Fruit fly (Drosophila melanogaster) whole organism, embryonic: ENCODE results near the gene DENR.

ENCODE experiments used
- Bdp1 ChIP-seq: fragments of 200-800 bp; sonication (Bioruptor generic); optimal IDR thresholded peaks from 3 replicates; lab custom pipeline; 2016; ENCODE audit warnings: missing biosample characterization, missing genetic modification characterization
- CG11696 ChIP-seq: fragments of 200-800 bp; sonication (Bioruptor generic); IDR thresholded peaks from 2 replicates; pipeline ENCODE4 v1.3.6; 2022; ENCODE audit warnings: missing biosample characterization, missing genetic modification characterization
- CG12299 ChIP-seq: fragments of 200-800 bp; sonication (Bioruptor generic); optimal IDR thresholded peaks from 2 replicates; lab custom pipeline; 2018; ENCODE audit warnings: missing biosample characterization, mild to moderate bottlenecking, missing genetic modification characterization
- CG14710 ChIP-seq: fragments of 200-800 bp; sonication (Bioruptor generic); optimal IDR thresholded peaks from 3 replicates; lab custom pipeline; 2019; ENCODE audit warnings: missing biosample characterization, mild to moderate bottlenecking, missing genetic modification characterization, moderate library complexity
- CG14965 ChIP-seq: fragments of 200-800 bp; sonication (Bioruptor generic); optimal IDR thresholded peaks from 2 replicates; lab custom pipeline; 2016; ENCODE audit warnings: missing biosample characterization, missing genetic modification characterization, borderline replicate concordance
- CG15073 ChIP-seq: fragments of 200-800 bp; sonication (Bioruptor generic); optimal IDR thresholded peaks from 2 replicates; lab custom pipeline; 2016; ENCODE audit warnings: missing biosample characterization, missing genetic modification characterization
- CG15479 ChIP-seq: fragments of 200-800 bp; sonication (Bioruptor generic); optimal IDR thresholded peaks from 3 replicates; lab custom pipeline; 2019; ENCODE audit warnings: missing biosample characterization, mild to moderate bottlenecking, missing genetic modification characterization, moderate library complexity
- CG18011 ChIP-seq: fragments of 200-800 bp; sonication (Bioruptor generic); optimal IDR thresholded peaks from 2 replicates; lab custom pipeline; 2017; ENCODE audit warnings: missing biosample characterization, missing genetic modification characterization, mild to moderate bottlenecking, moderate library complexity, missing genotype
- CG32767 ChIP-seq: fragments of 200-800 bp; sonication (Bioruptor generic); IDR thresholded peaks from 2 replicates; pipeline ENCODE4 v1.3.6; 2022; ENCODE audit warnings: missing biosample characterization, missing genetic modification characterization
- CG33213 ChIP-seq: fragments of 200-800 bp; sonication (Bioruptor generic); optimal IDR thresholded peaks from 3 replicates; lab custom pipeline; 2016; ENCODE audit warnings: missing biosample characterization, missing genetic modification characterization
- CG34376 ChIP-seq: fragments of 200-800 bp; sonication (Bioruptor generic); optimal IDR thresholded peaks from 2 replicates; lab custom pipeline; 2018; ENCODE audit warnings: missing biosample characterization, mild to moderate bottlenecking, missing genetic modification characterization
- CG42726 ChIP-seq: fragments of 200-800 bp; sonication (Bioruptor generic); IDR thresholded peaks from 2 replicates; pipeline ENCODE4 v1.3.6; 2022; ENCODE audit warnings: missing biosample characterization, missing genetic modification characterization; ENCODE audit not compliant: partially characterized antibody
- CG4730 ChIP-seq: fragments of 200-800 bp; sonication (Bioruptor generic); IDR thresholded peaks from 2 replicates; pipeline ENCODE4 v1.3.6; 2022; ENCODE audit warnings: missing biosample characterization, missing genetic modification characterization
- CG5180 ChIP-seq: fragments of 200-800 bp; sonication (Bioruptor generic); optimal IDR thresholded peaks from 3 replicates; lab custom pipeline; 2017; ENCODE audit warnings: missing biosample characterization, missing genetic modification characterization, mild to moderate bottlenecking, moderate library complexity, missing genetic modification reagents
- CG7271 ChIP-seq: fragments of 200-800 bp; sonication (Bioruptor generic); optimal IDR thresholded peaks from 2 replicates; lab custom pipeline; 2018; ENCODE audit warnings: missing biosample characterization, mild to moderate bottlenecking, missing genetic modification characterization, moderate library complexity
- CG8388 ChIP-seq: fragments of 200-800 bp; sonication (Bioruptor generic); optimal IDR thresholded peaks from 2 replicates; lab custom pipeline; 2019; ENCODE audit warnings: missing biosample characterization, mild to moderate bottlenecking, missing genetic modification characterization, moderate library complexity
- CG8765 ChIP-seq: fragments of 200-800 bp; sonication (Bioruptor generic); IDR thresholded peaks from 2 replicates; pipeline ENCODE4 v1.3.6; 2022; ENCODE audit warnings: missing biosample characterization, missing genetic modification characterization
- CG8944 ChIP-seq: fragments of 200-800 bp; sonication (Bioruptor generic); optimal IDR thresholded peaks from 3 replicates; lab custom pipeline; 2016; ENCODE audit warnings: missing biosample characterization, missing genetic modification characterization
- Dfd ChIP-seq, 2 experiments: fragments of >200 bp; optimal IDR thresholded peaks; 2 replicates each; lab custom pipeline; 2017; ENCODE audit warnings: missing biosample characterization in 2 of 2, missing genetic modification characterization in 2 of 2
- Dip2 ChIP-seq: fragments of 200-800 bp; sonication (Bioruptor generic); IDR thresholded peaks from 2 replicates; pipeline ENCODE4 v1.3.6; 2022; ENCODE audit warnings: missing biosample characterization, missing genetic modification characterization
- Ets97D ChIP-seq: fragments of 200-800 bp; sonication (Bioruptor generic); optimal IDR thresholded peaks from 3 replicates; lab custom pipeline; 2016; ENCODE audit warnings: missing biosample characterization, missing genetic modification characterization
- HLH3B ChIP-seq: fragments of 200-800 bp; sonication (Bioruptor generic); IDR thresholded peaks from 2 replicates; pipeline ENCODE4 v1.3.6; 2022; ENCODE audit warnings: missing biosample characterization, missing genetic modification characterization
- Hsf ChIP-seq: fragments of 200-800 bp; sonication (Bioruptor generic); optimal IDR thresholded peaks from 3 replicates; lab custom pipeline; 2016; ENCODE audit warnings: missing biosample characterization, missing genetic modification characterization
- Jarid2 ChIP-seq: fragments of 200-800 bp; sonication (Bioruptor generic); optimal IDR thresholded peaks from 3 replicates; lab custom pipeline; 2017; ENCODE audit warnings: mild to moderate bottlenecking, missing biosample characterization, missing genetic modification reagents, missing genetic modification characterization
- MTF-1 ChIP-seq: fragments of 200-800 bp; sonication (Bioruptor generic); optimal IDR thresholded peaks from 2 replicates; lab custom pipeline; 2018; ENCODE audit warnings: missing biosample characterization, mild to moderate bottlenecking, missing genetic modification characterization, borderline replicate concordance
- NC2α ChIP-seq: fragments of 200-800 bp; sonication (Bioruptor generic); optimal IDR thresholded peaks from 2 replicates; lab custom pipeline; 2016; ENCODE audit warnings: missing biosample characterization, missing genetic modification characterization
- NfI ChIP-seq: fragments of 200-800 bp; sonication (Bioruptor generic); optimal IDR thresholded peaks from 3 replicates; lab custom pipeline; 2018; ENCODE audit warnings: missing biosample characterization, mild to moderate bottlenecking, missing genetic modification characterization, moderate library complexity
- Opbp ChIP-seq: fragments of 200-800 bp; sonication (Bioruptor generic); IDR thresholded peaks from 3 replicates; pipeline ENCODE4 v1.3.6; 2022; ENCODE audit warnings: missing biosample characterization, missing genetic modification characterization; ENCODE audit not compliant: partially characterized antibody
- Pdp1 ChIP-seq, 2 experiments: fragments of 200-800 bp; sonication (Bioruptor generic); optimal IDR thresholded peaks; 3 replicates each; lab custom pipeline; 2016; ENCODE audit warnings: missing biosample characterization in 2 of 2, missing genetic modification characterization in 2 of 2, mild to moderate bottlenecking in 1 of 2, moderate library complexity in 1 of 2
- Ssrp ChIP-seq: fragments of 200-800 bp; sonication (Bioruptor generic); optimal IDR thresholded peaks from 2 replicates; lab custom pipeline; 2018; ENCODE audit warnings: missing biosample characterization, mild to moderate bottlenecking, missing genetic modification characterization, moderate library complexity
- Taf1 ChIP-seq: fragments of 200-800 bp; sonication (Bioruptor generic); IDR thresholded peaks from 2 replicates; pipeline ENCODE4 v1.3.6; 2022; ENCODE audit warnings: missing biosample characterization, missing genetic modification characterization
- Trl ChIP-seq, 3 experiments: fragments of >200 bp in 2 of 3; fragments of 200-800 bp in 1 of 3; sonication (Bioruptor generic) in 1 of 3; optimal IDR thresholded peaks; 2 replicates in 1 of 3; 3 replicates in 2 of 3; lab custom pipeline; 2016 to 2017; ENCODE audit warnings: missing biosample characterization in 1 of 3, missing genetic modification characterization in 1 of 3
- Usf ChIP-seq: fragments of 200-800 bp; sonication (Bioruptor generic); optimal IDR thresholded peaks from 2 replicates; lab custom pipeline; 2017; ENCODE audit warnings: missing genotype, missing biosample characterization, missing genetic modification characterization
- btn ChIP-seq: fragments of 200-800 bp; sonication (Bioruptor generic); optimal IDR thresholded peaks from 2 replicates; lab custom pipeline; 2016; ENCODE audit warnings: missing biosample characterization, missing genetic modification characterization
- cad ChIP-seq: fragments of >200 bp; optimal IDR thresholded peaks from 2 replicates; lab custom pipeline; 2017; ENCODE audit warnings: missing biosample characterization, missing genetic modification characterization
- chm ChIP-seq: fragments of 200-800 bp; sonication (Bioruptor generic); IDR thresholded peaks from 2 replicates; pipeline ENCODE4 v1.3.6; 2022; ENCODE audit warnings: missing biosample characterization, missing genetic modification characterization
- corto ChIP-seq: fragments of 200-800 bp; sonication (Bioruptor generic); optimal IDR thresholded peaks from 2 replicates; lab custom pipeline; 2016; ENCODE audit warnings: missing biosample characterization, mild to moderate bottlenecking, missing genetic modification characterization, moderate library complexity
- croc ChIP-seq: fragments of 200-800 bp; sonication (Bioruptor generic); conservative IDR thresholded peaks from 3 replicates; pipeline ENCODE4 v1.3.6; 2022; ENCODE audit warnings: missing biosample characterization, missing genetic modification characterization
- fd3F ChIP-seq: fragments of 200-800 bp; sonication (Bioruptor generic); optimal IDR thresholded peaks from 2 replicates; lab custom pipeline; 2018; ENCODE audit warnings: missing biosample characterization, mild to moderate bottlenecking, missing genetic modification characterization, moderate library complexity
- gcm ChIP-seq: fragments of 200-800 bp; sonication (Bioruptor generic); optimal IDR thresholded peaks from 2 replicates; lab custom pipeline; 2019; ENCODE audit warnings: missing biosample characterization, mild to moderate bottlenecking, missing genetic modification characterization, moderate library complexity
- gsb ChIP-seq: fragments of 200-800 bp; sonication (Bioruptor generic); IDR thresholded peaks from 2 replicates; pipeline ENCODE4 v1.3.6; 2022; ENCODE audit warnings: missing biosample characterization, missing genetic modification characterization
- gt ChIP-seq: fragments of 200-800 bp; sonication (Bioruptor generic); IDR thresholded peaks from 2 replicates; pipeline ENCODE4 v1.3.6; 2022; ENCODE audit warnings: missing biosample characterization, missing genetic modification characterization
- lbe ChIP-seq: fragments of 200-800 bp; sonication (Bioruptor generic); optimal IDR thresholded peaks from 2 replicates; lab custom pipeline; 2016; ENCODE audit warnings: missing biosample characterization, mild to moderate bottlenecking, missing genetic modification characterization
- nmo ChIP-seq: fragments of 200-800 bp; sonication (Bioruptor generic); optimal IDR thresholded peaks from 2 replicates; lab custom pipeline; 2018; ENCODE audit warnings: missing biosample characterization, mild to moderate bottlenecking, missing genetic modification characterization, moderate library complexity
- p53 ChIP-seq: fragments of 200-800 bp; sonication (Bioruptor generic); optimal IDR thresholded peaks from 2 replicates; lab custom pipeline; 2016; ENCODE audit warnings: missing biosample characterization, missing genetic modification characterization
- prd ChIP-seq, 3 experiments: fragments of >200 bp in 2 of 3; fragments of 200-800 bp in 1 of 3; sonication (Bioruptor generic) in 1 of 3; optimal IDR thresholded peaks in 2 of 3; IDR thresholded peaks in 1 of 3; 2 replicates in 2 of 3; 3 replicates in 1 of 3; pipeline versions ENCODE4 v1.3.6 to Lab custom; 2017 to 2022; ENCODE audit warnings: missing biosample characterization in 1 of 3, missing genetic modification characterization in 1 of 3
- shn ChIP-seq: fragments of 200-800 bp; sonication (Bioruptor generic); optimal IDR thresholded peaks from 3 replicates; lab custom pipeline; 2016; ENCODE audit warnings: missing biosample characterization, missing genetic modification characterization
- stc ChIP-seq: fragments of 200-800 bp; sonication (Bioruptor generic); IDR thresholded peaks from 2 replicates; pipeline ENCODE4 v1.3.6; 2022; ENCODE audit warnings: missing biosample characterization, missing genetic modification characterization
- twi ChIP-seq: fragments of 200-800 bp; optimal IDR thresholded peaks from 2 replicates; lab custom pipeline; 2019; ENCODE audit warnings: missing biosample characterization, mild to moderate bottlenecking, missing genetic modification characterization, moderate library complexity
- z ChIP-seq: fragments of 200-800 bp; sonication (Bioruptor generic); IDR thresholded peaks from 3 replicates; pipeline ENCODE4 v1.3.6; 2022; ENCODE audit warnings: missing biosample characterization, missing genetic modification characterization

DENR gene

dm6 chrX:16854746-16855145, 31.6 kb downstream of the DENR start (continued):
- TF ChIP-seq twi (tag; lab: Kevin White, UChicago), result no peak
- TF ChIP-seq CG34376 (GFP tag; lab: Kevin White, UChicago), result no peak
- no peak for TF ChIP-seq btn (GFP tag; lab: Kevin White, UChicago)
- TF ChIP-seq fd3F (GFP tag; lab: Kevin White, UChicago), result peak; percentile 26
- TF ChIP-seq lbe (GFP tag; lab: Kevin White, UChicago), result no peak
- peak; percentile 59 for TF ChIP-seq CG11696
- TF ChIP-seq nmo (GFP tag; lab: Kevin White, UChicago), result peak; percentile 72
- TF ChIP-seq Bdp1, result no peak
- TF ChIP-seq CG8944 (GFP tag; lab: Kevin White, UChicago), result no peak
- no peak for TF ChIP-seq Trl (optimal IDR thresholded peaks at IDR 0.05; lab: Kevin White, UChicago)
- no peak for TF ChIP-seq Trl (GFP tag; optimal IDR thresholded peaks at IDR 0.05; lab: Kevin White, UChicago)
- TF ChIP-seq Hsf (GFP tag; lab: Kevin White, UChicago), result peak; percentile 43
- no peak for TF ChIP-seq CG4730 (GFP tag; lab: Robert Waterston, UW)
- no peak for TF ChIP-seq Opbp (GFP tag; lab: Robert Waterston, UW)
- no peak for TF ChIP-seq CG32767 (GFP tag; lab: Robert Waterston, UW)
- no peak for TF ChIP-seq Dip2
- TF ChIP-seq CG14710 (tag; lab: Kevin White, UChicago), result peak; percentile 33
- TF ChIP-seq cad, result no peak
- no peak for TF ChIP-seq CG15479 (GFP tag; lab: Kevin White, UChicago)
- peak; percentile 41 for TF ChIP-seq gcm (GFP tag; lab: Kevin White, UChicago)
- peak; percentile 61 for TF ChIP-seq HLH3B (GFP tag; lab: Robert Waterston, UW)
- peak; percentile 37 for TF ChIP-seq CG5180 (GFP tag; lab: Kevin White, UChicago)
- TF ChIP-seq CG14965 (GFP tag; lab: Kevin White, UChicago), result no peak
- TF ChIP-seq CG12299 (tag; lab: Kevin White, UChicago), result no peak
- TF ChIP-seq CG8388 (GFP tag; lab: Kevin White, UChicago), result peak; percentile 55
- peak; percentile 44 for TF ChIP-seq Ssrp
- TF ChIP-seq gsb, result no peak
- TF ChIP-seq prd (optimal IDR thresholded peaks at IDR 0.05; lab: Kevin White, UChicago), result no peak
- peak; percentile 42; the same call in 2 of the 3 replicates for TF ChIP-seq prd (GFP tag; IDR thresholded peaks at IDR 0.05; lab: Robert Waterston, UW)
- TF ChIP-seq CG7271 (tag; lab: Kevin White, UChicago), result no peak
- TF ChIP-seq CG18011 (GFP tag; lab: Kevin White, UChicago), result no peak
- no peak for TF ChIP-seq p53
- no peak for TF ChIP-seq CG33213 (GFP tag; lab: Kevin White, UChicago)
- no peak for TF ChIP-seq Ets97D (GFP tag; lab: Kevin White, UChicago)
- TF ChIP-seq MTF-1 (GFP tag; lab: Kevin White, UChicago), result no peak
- TF ChIP-seq Jarid2 (GFP tag; lab: Kevin White, UChicago), result no peak
- TF ChIP-seq CG15073 (GFP tag; lab: Kevin White, UChicago), result no peak
- TF ChIP-seq Usf, result no peak
- no peak for TF ChIP-seq CG8765
- no peak for TF ChIP-seq corto (GFP tag; lab: Kevin White, UChicago)
- peak; percentile 52 for TF ChIP-seq stc (GFP tag; lab: Robert Waterston, UW)
- no peak for TF ChIP-seq NC2α (GFP tag; lab: Kevin White, UChicago)
- peak; percentile 40 for TF ChIP-seq NfI (GFP tag; lab: Kevin White, UChicago)
- no peak for TF ChIP-seq z
- no peak for TF ChIP-seq shn
- no peak for TF ChIP-seq Dfd (GFP tag; optimal IDR thresholded peaks at IDR 0.05; lab: Kevin White, UChicago)
- TF ChIP-seq croc, result no peak; the same call in 2 of the 3 replicates
- no peak for TF ChIP-seq CG42726 (GFP tag; lab: Robert Waterston, UW)
- TF ChIP-seq Taf1 (GFP tag; lab: Robert Waterston, UW), result no peak
- TF ChIP-seq chm (GFP tag; lab: Robert Waterston, UW), result no peak
- TF ChIP-seq gt (GFP tag; lab: Robert Waterston, UW), result no peak
- TF ChIP-seq Pdp1 (GFP tag; optimal IDR thresholded peaks at IDR 0.05; lab: Kevin White, UChicago), result peak; percentile 4 to 17
